Worm (Caenorhabditis elegans) whole organism, mixed stage, embryonic: ENCODE measurements around the gene pqn-31.

ENCODE experiments used
- M03D4.4 ChIP-seq: sonication (generic microtip); optimal IDR thresholded peaks from 2 replicates; lab custom pipeline; 2017; ENCODE audit warnings: mild to moderate bottlenecking, missing genetic modification characterization, missing compliant biosample characterization
- ceh-43 ChIP-seq: fragments of 200-800 bp; sonication (Bioruptor generic); optimal IDR thresholded peaks from 2 replicates; lab custom pipeline; 2018; ENCODE audit warnings: mild to moderate bottlenecking, missing genetic modification characterization, moderate library complexity, missing compliant biosample characterization
- elt-3 ChIP-seq: fragments of 150-350 bp; optimal IDR thresholded peaks from 2 replicates; lab custom pipeline; 2014; ENCODE audit warnings: missing biosample characterization, missing genetic modification characterization
- ham-2 ChIP-seq: fragments of 200-800 bp; sonication (Bioruptor generic); optimal IDR thresholded peaks from 2 replicates; lab custom pipeline; 2018; ENCODE audit warnings: mild to moderate bottlenecking, missing genetic modification characterization, missing compliant biosample characterization
- hlh-1 ChIP-seq: fragments of 150-350 bp; optimal IDR thresholded peaks from 2 replicates; lab custom pipeline; 2014; ENCODE audit warnings: missing biosample characterization, missing genetic modification reagents, missing genetic modification characterization
- lin-13 ChIP-seq: fragments of 150-350 bp; optimal IDR thresholded peaks from 2 replicates; lab custom pipeline; 2014; ENCODE audit warnings: missing biosample characterization, missing genetic modification characterization
- lsy-2 ChIP-seq: fragments of 150-350 bp; optimal IDR thresholded peaks from 2 replicates; lab custom pipeline; 2014; ENCODE audit warnings: missing biosample characterization, missing genetic modification characterization
- mab-5 ChIP-seq: fragments of 150-350 bp; optimal IDR thresholded peaks from 2 replicates; lab custom pipeline; 2014; ENCODE audit warnings: missing biosample characterization, missing genetic modification characterization
- nhr-237 ChIP-seq: fragments of 150-350 bp; optimal IDR thresholded peaks from 2 replicates; lab custom pipeline; 2014; ENCODE audit warnings: missing biosample characterization, missing genetic modification characterization
- nhr-76 ChIP-seq: sonication (generic microtip); optimal IDR thresholded peaks from 2 replicates; lab custom pipeline; 2017; ENCODE audit warnings: missing biosample characterization, missing genetic modification characterization
- sem-2 ChIP-seq: fragments of 200-800 bp; sonication (Bioruptor generic); optimal IDR thresholded peaks from 2 replicates; lab custom pipeline; 2018; ENCODE audit warnings: mild to moderate bottlenecking, missing genetic modification characterization, missing compliant biosample characterization
- unc-62 ChIP-seq: fragments of 150-350 bp; optimal IDR thresholded peaks from 2 replicates; lab custom pipeline; 2014; ENCODE audit warnings: missing biosample characterization, missing genetic modification reagents, missing genetic modification characterization
- ztf-11 ChIP-seq: fragments of 150-350 bp; optimal IDR thresholded peaks from 2 replicates; lab custom pipeline; 2014; ENCODE audit warnings: missing biosample characterization, missing genetic modification characterization

- no peak for TF ChIP-seq M03D4.4 (tag; lab: Kevin White, UChicago)
- TF ChIP-seq sem-2 (GFP tag; lab: Kevin White, UChicago) = no peak
- no peak for TF ChIP-seq unc-62 (GFP tag; lab: Kevin White, UChicago)
- TF ChIP-seq nhr-76 (tag; lab: Kevin White, UChicago) = no peak
- TF ChIP-seq lsy-2 = no peak
- no peak for TF ChIP-seq elt-3 (tag; lab: Kevin White, UChicago)
- TF ChIP-seq ceh-43 (GFP tag; lab: Kevin White, UChicago) = no peak
- no peak for TF ChIP-seq ham-2 (GFP tag; lab: Kevin White, UChicago)
- TF ChIP-seq lin-13 (tag; lab: Kevin White, UChicago) = no peak
- TF ChIP-seq hlh-1 = no peak
- TF ChIP-seq nhr-237 (tag; lab: Kevin White, UChicago) = no peak
- TF ChIP-seq ztf-11 (tag; lab: Kevin White, UChicago) = no peak
- TF ChIP-seq mab-5 (tag; lab: Kevin White, UChicago) = no peak
Observed at ce11 chrV:9075827-9076226, 33.6 kb upstream of the pqn-31 start.
